Worm (Caenorhabditis elegans): ENCODE results near the gene moa-1.

moa-1 gene

ce11 chrIII:1922516-1922915, 47.2 kb downstream of the moa-1 start (continued):
- TF ChIP-seq Y116A8C.19 (tag; optimal IDR thresholded peaks at IDR 0.05; ENCODE audit: borderline replicate concordance) (no peak), pqm-1 (tag; optimal IDR thresholded peaks at IDR 0.05) (no peak), dsc-1 (tag; optimal IDR thresholded peaks at IDR 0.05) (peak; percentile 99), nhr-84 (tag; optimal IDR thresholded peaks at IDR 0.05) (no peak), nhr-85 (tag) (peak; percentile 42), C34B4.2 (tag; optimal IDR thresholded peaks at IDR 0.05) (no peak), fkh-4 (tag; optimal IDR thresholded peaks at IDR 0.05; ENCODE audit: borderline replicate concordance) (peak; percentile 83), nhr-76 (tag; optimal IDR thresholded peaks at IDR 0.05) (no peak), sup-37 (GFP tag; optimal IDR thresholded peaks at IDR 0.05) (no peak), egl-27 (tag; optimal IDR thresholded peaks at IDR 0.05) (no peak), mdl-1 (tag; optimal IDR thresholded peaks at IDR 0.05) (no peak), fkh-8 (tag; optimal IDR thresholded peaks at IDR 0.05) (peak; percentile 88), blmp-1 (tag; optimal IDR thresholded peaks at IDR 0.05) (peak; percentile 11), ztf-4 (tag; optimal IDR thresholded peaks at IDR 0.05) (no peak), unc-62 (GFP tag; optimal IDR thresholded peaks at IDR 0.05) (no peak), skn-1 (tag; optimal IDR thresholded peaks at IDR 0.05) (no peak), nhr-47 (tag; optimal IDR thresholded peaks at IDR 0.05) (peak; percentile 87), alr-1 (tag; optimal IDR thresholded peaks at IDR 0.05; ENCODE audit: borderline replicate concordance) (no peak), ceh-8 (GFP tag; optimal IDR thresholded peaks at IDR 0.05) (peak; percentile 42), swsn-7 (tag; optimal IDR thresholded peaks at IDR 0.05) (peak; percentile 34), F16B12.6 (tag; optimal IDR thresholded peaks at IDR 0.05) (no peak), nhr-237 (tag; optimal IDR thresholded peaks at IDR 0.05) (no peak), pag-3 (tag; optimal IDR thresholded peaks at IDR 0.05; ENCODE audit: borderline replicate concordance, insufficient read depth) (no peak), hlh-17 (GFP tag; optimal IDR thresholded peaks at IDR 0.05; ENCODE audit: borderline replicate concordance) (no peak), isw-1 (GFP tag; IDR thresholded peaks at IDR 0.05) (no peak), rnt-1 (tag; optimal IDR thresholded peaks at IDR 0.05) (no peak), snpc-4 (tag; optimal IDR thresholded peaks at IDR 0.05) (no peak), tlp-1 (tag; optimal IDR thresholded peaks at IDR 0.05) (no peak), lir-3 (tag; optimal IDR thresholded peaks at IDR 0.05; ENCODE audit: poor library complexity) (no peak), jun-1 (tag; optimal IDR thresholded peaks at IDR 0.05) (no peak), nhr-90 (tag; optimal IDR thresholded peaks at IDR 0.05; ENCODE audit: poor library complexity) (no peak), pax-3 (tag; optimal IDR thresholded peaks at IDR 0.05) (peak; percentile 78), lin-14 (GFP tag; optimal IDR thresholded peaks at IDR 0.05) (peak; percentile 36), ets-5 (GFP tag; IDR thresholded peaks at IDR 0.05) (no peak), fos-1 (tag; optimal IDR thresholded peaks at IDR 0.05) (peak; percentile 60), nhr-11 (tag; optimal IDR thresholded peaks at IDR 0.05) (peak; percentile 52), fkh-10 (GFP tag; optimal IDR thresholded peaks at IDR 0.05) (no peak), aly-2 (tag; optimal IDR thresholded peaks at IDR 0.05) (no peak), ama-1 (optimal IDR thresholded peaks at IDR 0.05) (no peak), lin-39 (tag; optimal IDR thresholded peaks at IDR 0.05) (no peak), lin-15B (tag; optimal IDR thresholded peaks at IDR 0.05) (no peak), zag-1 (tag; optimal IDR thresholded peaks at IDR 0.05) (no peak), tbx-2 (tag; optimal IDR thresholded peaks at IDR 0.05) (no peak), efl-3 (GFP tag; optimal IDR thresholded peaks at IDR 0.05) (no peak), irx-1 (tag; optimal IDR thresholded peaks at IDR 0.05) (no peak), nhr-12 (tag; optimal IDR thresholded peaks at IDR 0.05) (no peak), lsy-2 (tag; optimal IDR thresholded peaks at IDR 0.05) (peak in 1 of 2 experiments; percentile 39), unc-98 (GFP tag; IDR thresholded peaks at IDR 0.05) (no peak)
